Worm (Caenorhabditis elegans): ENCODE data around the gene col-73.

The col-73 gene

ce11 chrII:4888527-4889487, 15.9 kb upstream of the col-73 start, which contains the start of gene pgm-1:
Gene pgm-1 (plus strand): TSS chrII:4889437.
- TF ChIP-seq ceh-82 (tag; optimal IDR thresholded peaks at IDR 0.05) (no peak), nhr-71 (tag; optimal IDR thresholded peaks at IDR 0.05) (peak; percentile 70), mdl-1 (tag; optimal IDR thresholded peaks at IDR 0.05) (no peak), snu-23 (GFP tag; optimal IDR thresholded peaks at IDR 0.05) (peak; percentile 45), nhr-85 (tag) (peak; percentile 6), lsy-2 (tag; optimal IDR thresholded peaks at IDR 0.05) (peak; percentile 7 to 51), nhr-19 (GFP tag; conservative IDR thresholded peaks at IDR 0.05) (peak; percentile 26; the same call in 1 of the 2 replicates), swsn-7 (tag; optimal IDR thresholded peaks at IDR 0.05) (peak; percentile 7), C16A3.4 (tag; optimal IDR thresholded peaks at IDR 0.05) (peak; percentile 7), sox-4 (tag; optimal IDR thresholded peaks at IDR 0.05) (no peak), blmp-1 (tag; optimal IDR thresholded peaks at IDR 0.05) (peak; percentile 25), pag-3 (tag; optimal IDR thresholded peaks at IDR 0.05; ENCODE audit: borderline replicate concordance, insufficient read depth) (peak; percentile 41), ztf-4 (tag; optimal IDR thresholded peaks at IDR 0.05) (no peak), elt-2 (tag; optimal IDR thresholded peaks at IDR 0.05) (peak; percentile 45), fkh-8 (tag; optimal IDR thresholded peaks at IDR 0.05) (no peak), sptf-1 (tag; optimal IDR thresholded peaks at IDR 0.05) (no peak), unc-130 (tag; optimal IDR thresholded peaks at IDR 0.05) (peak; percentile 14), dpl-1 (GFP tag; optimal IDR thresholded peaks at IDR 0.05) (peak in 2 of 3 experiments; percentile 16 to 38), nhr-28 (tag; optimal IDR thresholded peaks at IDR 0.05) (no peak), elt-3 (tag; optimal IDR thresholded peaks at IDR 0.05) (peak in 1 of 6 experiments; percentile 46), nhr-20 (tag; optimal IDR thresholded peaks at IDR 0.05) (peak; percentile 42), lin-39 (tag; optimal IDR thresholded peaks at IDR 0.05) (peak; percentile 9), rnt-1 (tag; optimal IDR thresholded peaks at IDR 0.05) (peak; percentile 58), lin-14 (GFP tag; optimal IDR thresholded peaks at IDR 0.05) (peak; percentile 90), efl-1 (optimal IDR thresholded peaks at IDR 0.05) (peak; percentile 26 to 35), efl-1 (GFP tag; optimal IDR thresholded peaks at IDR 0.05 in 1 of 2) (no peak), lin-35 (GFP tag; optimal IDR thresholded peaks at IDR 0.05) (peak in 1 of 2 experiments; percentile 35), mep-1 (tag; optimal IDR thresholded peaks at IDR 0.05) (peak; percentile 27)

DNA sequence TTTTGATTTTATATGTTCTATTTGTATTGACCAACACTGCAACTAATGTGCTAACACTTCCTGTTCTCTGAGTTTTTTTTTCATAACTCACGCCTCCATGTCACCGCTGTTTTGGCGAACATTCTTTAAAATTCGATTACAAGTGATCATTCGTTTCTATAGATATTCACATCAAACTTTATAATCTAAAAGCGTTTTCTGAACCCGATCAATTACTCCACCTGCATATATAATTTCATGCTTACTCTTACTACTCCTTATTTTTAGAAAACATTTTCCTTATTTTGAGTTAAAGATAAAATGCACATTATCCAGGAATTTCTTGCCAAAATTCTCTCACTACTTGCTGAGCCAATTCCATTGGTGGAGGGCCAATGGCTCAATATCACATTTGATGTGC, 13.0 kb upstream of the col-73 start, which contains the start of gene R05F9.7:
TSS of gene R05F9.7 (plus strand) at position 301 of the 400 bp plus-strand sequence.
- TF ChIP-seq vab-15 (tag; optimal IDR thresholded peaks at IDR 0.05) (no peak), lin-14 (GFP tag; optimal IDR thresholded peaks at IDR 0.05) (no peak), snu-23 (GFP tag; optimal IDR thresholded peaks at IDR 0.05) (no peak), egl-13 (tag; optimal IDR thresholded peaks at IDR 0.05) (no peak), hlh-4 (tag; optimal IDR thresholded peaks at IDR 0.05) (no peak), lin-13 (GFP tag; optimal IDR thresholded peaks at IDR 0.05) (no peak), tbx-2 (tag; optimal IDR thresholded peaks at IDR 0.05) (no peak), ceh-8 (GFP tag; optimal IDR thresholded peaks at IDR 0.05) (no peak), lsy-2 (tag; optimal IDR thresholded peaks at IDR 0.05) (no peak), rnt-1 (tag; optimal IDR thresholded peaks at IDR 0.05) (no peak), dpl-1 (GFP tag; optimal IDR thresholded peaks at IDR 0.05) (no peak), ztf-4 (tag; optimal IDR thresholded peaks at IDR 0.05) (no peak), unc-86 (tag; optimal IDR thresholded peaks at IDR 0.05) (no peak), zag-1 (tag; optimal IDR thresholded peaks at IDR 0.05) (no peak), skn-1 (tag; optimal IDR thresholded peaks at IDR 0.05) (no peak), isw-1 (GFP tag; IDR thresholded peaks at IDR 0.05) (no peak), mef-2 (tag; optimal IDR thresholded peaks at IDR 0.05) (no peak), unc-130 (tag; optimal IDR thresholded peaks at IDR 0.05) (no peak), ceh-82 (tag; optimal IDR thresholded peaks at IDR 0.05) (no peak)
